Worm (Caenorhabditis elegans): ENCODE measurements around the gene mrpl-45.

- no peak for TF ChIP-seq him-1 (tag; optimal IDR thresholded peaks at IDR 0.05)
- no peak for TF ChIP-seq dox-1 (GFP tag; IDR thresholded peaks at IDR 0.05)
- TF ChIP-seq hlh-12 (tag; optimal IDR thresholded peaks at IDR 0.05): no peak
- TF ChIP-seq pha-4 (tag; optimal IDR thresholded peaks at IDR 0.05): no peak
- no peak for TF ChIP-seq snpc-3.4 (tag; optimal IDR thresholded peaks at IDR 0.05)
- no peak for TF ChIP-seq ztf-3 (GFP tag; optimal IDR thresholded peaks at IDR 0.05)
- no peak for TF ChIP-seq rcor-1 (GFP tag; IDR thresholded peaks at IDR 0.05)
- no peak for TF ChIP-seq repo-1 (tag; optimal IDR thresholded peaks at IDR 0.05)
- TF ChIP-seq mes-4 (tag; optimal IDR thresholded peaks at IDR 0.05): no peak
Observed at ce11 chrIII:1169622-1170021, 32.2 kb downstream of the mrpl-45 start.

All from whole organism, young adult.